Fruit fly (Drosophila melanogaster) whole organism: ENCODE data around the gene CG33500.

ENCODE experiments used
- CG8478 ChIP-seq: fragments of >200 bp; optimal IDR thresholded peaks from 2 replicates; lab custom pipeline; 2018; ENCODE audit warnings: inconsistent platforms
- Dll ChIP-seq: fragments of >200 bp; optimal IDR thresholded peaks from 2 replicates; lab custom pipeline; 2017
- EcR ChIP-seq, 2 experiments: fragments of >200 bp; optimal IDR thresholded peaks; 2 replicates each; lab custom pipeline; 2017; ENCODE audit warnings: missing biosample characterization in 2 of 2, missing genetic modification characterization in 2 of 2, missing genetic modification reagents in 2 of 2
- pan ChIP-seq: fragments of >200 bp; optimal IDR thresholded peaks from 2 replicates; lab custom pipeline; 2017
- psq ChIP-seq: fragments of >200 bp; optimal IDR thresholded peaks from 2 replicates; lab custom pipeline; 2017
- usp ChIP-seq: fragments of >200 bp; optimal IDR thresholded peaks from 2 replicates; lab custom pipeline; 2017; ENCODE audit warnings: missing biosample characterization, missing genetic modification characterization, mixed read lengths

CG33500 gene

dm6 chr3L:11488264-11488663 lies 20.2 kb upstream of the CG33500 start:
- TF ChIP-seq pan (lab: Kevin White, UChicago): no peak
- TF ChIP-seq CG8478 (lab: Kevin White, UChicago): no peak
- TF ChIP-seq usp (GFP tag; lab: Kevin White, UChicago): no peak
- no peak for TF ChIP-seq EcR (GFP tag; optimal IDR thresholded peaks at IDR 0.05; lab: Kevin White, UChicago)
- TF ChIP-seq psq: no peak
- no peak for TF ChIP-seq Dll (lab: Kevin White, UChicago)

DNA sequence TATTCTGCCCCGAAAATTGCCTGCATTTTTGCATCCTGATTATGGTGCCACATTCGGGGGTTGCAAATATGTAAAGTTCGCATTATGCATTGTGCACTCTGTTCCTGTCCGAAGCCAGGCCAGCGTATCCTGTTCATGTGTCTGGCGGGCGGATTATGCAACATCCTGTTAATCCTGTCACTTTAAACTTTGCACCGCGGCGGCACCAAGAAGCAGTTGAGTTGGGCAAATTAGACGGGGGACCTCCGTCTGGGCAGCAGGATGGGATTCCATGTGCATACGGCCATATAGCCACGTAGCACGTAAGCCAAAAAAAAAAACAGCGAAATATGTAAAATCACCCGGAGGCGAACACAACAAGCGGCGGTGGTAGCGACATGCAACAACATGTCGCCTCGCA lies 18.9 kb upstream of the CG33500 start:
- TF ChIP-seq usp (GFP tag; lab: Kevin White, UChicago) (no peak), EcR (GFP tag; optimal IDR thresholded peaks at IDR 0.05; lab: Kevin White, UChicago) (no peak)

DNA sequence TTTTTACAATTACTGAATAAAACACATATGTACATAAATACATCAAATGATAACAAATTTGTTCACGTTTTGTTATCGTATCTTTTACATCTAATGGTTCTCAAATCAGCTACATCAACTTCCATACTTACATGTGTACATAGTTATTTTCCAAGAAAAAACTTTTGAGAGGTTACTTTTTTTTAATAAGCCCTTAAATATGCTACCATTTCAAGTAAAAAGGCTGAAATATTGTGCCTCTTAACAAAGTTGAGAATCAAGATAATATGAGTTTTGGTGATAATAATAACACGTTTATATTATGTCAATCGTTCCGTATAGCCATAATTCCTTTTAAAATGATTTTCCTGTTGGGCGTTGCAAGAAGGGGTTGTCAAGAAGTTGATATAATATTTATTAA lies 17.9 kb upstream of the CG33500 start:
- TF ChIP-seq CG8478 (lab: Kevin White, UChicago) (no peak), usp (GFP tag; lab: Kevin White, UChicago) (no peak), pan (lab: Kevin White, UChicago) (no peak), psq (no peak), Dll (lab: Kevin White, UChicago) (no peak), EcR (GFP tag; optimal IDR thresholded peaks at IDR 0.05; lab: Kevin White, UChicago) (no peak)

- TF ChIP-seq EcR (GFP tag; optimal IDR thresholded peaks at IDR 0.05; lab: Kevin White, UChicago): no peak
These were observed 17.1 kb upstream of the CG33500 start for dm6 chr3L:11491222-11491873.

dm6 chr3L:11491874-11492268 lies 16.6 kb upstream of the CG33500 start:
- no peak for TF ChIP-seq pan (lab: Kevin White, UChicago)

- no peak for TF ChIP-seq Dll (lab: Kevin White, UChicago)
- TF ChIP-seq psq: no peak
- TF ChIP-seq usp (GFP tag; lab: Kevin White, UChicago): no peak
- no peak for TF ChIP-seq pan (lab: Kevin White, UChicago)
- no peak for TF ChIP-seq EcR (GFP tag; optimal IDR thresholded peaks at IDR 0.05; lab: Kevin White, UChicago)
- TF ChIP-seq CG8478 (lab: Kevin White, UChicago): no peak
These were observed 16.0 kb upstream of the CG33500 start for dm6 chr3L:11492457-11492856.

- TF ChIP-seq EcR (GFP tag; optimal IDR thresholded peaks at IDR 0.05; lab: Kevin White, UChicago) (peak in 1 of 2 experiments; percentile 51), psq (no peak), pan (lab: Kevin White, UChicago) (no peak)
These were observed 15.2 kb upstream of the CG33500 start for dm6 chr3L:11493090-11493807.

DNA sequence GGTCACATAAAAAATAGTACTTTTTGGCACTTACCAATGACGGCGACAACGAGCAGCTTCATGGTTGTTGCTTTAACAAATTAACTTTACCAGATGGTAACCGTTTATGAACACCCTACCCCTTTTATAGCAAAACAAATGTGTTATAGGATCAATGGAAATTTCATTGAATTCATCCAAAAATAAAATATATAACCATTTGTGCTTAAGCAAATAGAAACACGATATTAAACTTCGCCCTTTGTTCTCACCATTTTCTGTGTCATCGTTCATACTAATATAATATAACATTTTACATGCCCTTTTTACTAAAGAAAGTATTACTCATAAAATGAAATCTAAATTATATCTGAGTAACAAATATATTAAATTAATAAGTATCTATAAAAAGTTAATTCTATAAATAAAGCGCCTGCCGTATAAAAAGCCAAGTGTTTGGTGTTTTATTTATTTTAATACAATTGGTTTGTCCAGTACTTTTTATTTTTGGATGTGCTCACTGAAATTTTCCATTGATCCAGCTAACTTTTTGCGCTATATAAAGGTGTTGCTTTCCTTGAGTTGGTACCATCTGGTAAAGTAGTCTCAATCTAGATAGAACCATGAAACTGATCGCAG lies 966 bp downstream of the CG33500 start, which contains the start of the genes Sgs8 and Sgs7:
Sgs8 (minus strand) TSS at position 101 of the 618 bp plus-strand sequence.
Sgs7 (plus strand) TSS at position 568 of the 618 bp plus-strand sequence.
- TF ChIP-seq EcR (GFP tag; optimal IDR thresholded peaks at IDR 0.05; lab: Kevin White, UChicago) (no peak), pan (lab: Kevin White, UChicago) (no peak), CG8478 (lab: Kevin White, UChicago) (no peak), psq (no peak), Dll (lab: Kevin White, UChicago) (no peak), usp (GFP tag; lab: Kevin White, UChicago) (no peak)

DNA sequence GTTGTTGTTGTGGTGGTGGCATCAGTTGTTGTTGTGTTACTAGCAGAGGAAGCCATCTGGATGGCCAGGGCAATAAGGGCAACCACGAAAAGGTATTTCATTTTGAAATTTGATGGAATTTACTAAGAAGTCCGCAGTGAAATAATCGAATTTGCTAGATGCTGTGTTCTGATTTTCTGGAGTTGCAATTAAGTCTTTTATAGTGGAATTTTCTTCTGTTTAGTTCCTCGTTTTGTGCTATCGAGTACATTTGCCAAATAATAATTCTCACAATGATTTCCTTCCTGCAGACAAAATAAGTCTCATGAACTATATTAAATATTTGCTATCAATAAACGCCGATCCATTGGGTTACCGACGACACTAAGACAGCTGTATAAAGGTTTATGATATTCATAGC lies 2.1 kb downstream of the CG33500 start, which contains the start of gene CG33272:
CG33272 (minus strand) TSS at position 101 of the 400 bp plus-strand sequence.
- TF ChIP-seq Dll (lab: Kevin White, UChicago) (no peak), pan (lab: Kevin White, UChicago) (no peak), CG8478 (lab: Kevin White, UChicago) (no peak), psq (no peak), usp (GFP tag; lab: Kevin White, UChicago) (no peak), EcR (GFP tag; optimal IDR thresholded peaks at IDR 0.05; lab: Kevin White, UChicago) (no peak)

DNA sequence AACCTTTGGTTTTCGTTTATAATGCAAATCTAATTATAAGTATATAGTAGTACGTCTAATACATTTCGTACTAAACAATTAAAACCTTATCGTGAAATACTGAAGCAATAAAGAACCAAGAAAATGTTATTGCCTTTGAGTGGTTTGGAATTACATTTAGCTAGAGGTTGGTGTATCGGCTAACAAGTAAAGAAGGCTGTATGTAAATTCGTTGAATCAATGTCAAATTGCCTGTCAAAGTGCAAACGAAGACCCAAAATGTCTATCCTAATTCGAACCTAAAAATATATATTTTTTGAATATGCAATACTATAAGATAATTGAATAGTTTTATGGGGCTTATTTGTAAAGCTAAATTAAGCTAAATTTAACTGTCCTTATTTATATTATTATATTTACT lies 2.8 kb downstream of the CG33500 start:
- TF ChIP-seq CG8478 (lab: Kevin White, UChicago) (no peak), usp (GFP tag; lab: Kevin White, UChicago) (no peak), Dll (lab: Kevin White, UChicago) (no peak), pan (lab: Kevin White, UChicago) (no peak), EcR (GFP tag; optimal IDR thresholded peaks at IDR 0.05; lab: Kevin White, UChicago) (no peak), psq (no peak)

- TF ChIP-seq CG8478 (lab: Kevin White, UChicago): no peak
- TF ChIP-seq usp (GFP tag; lab: Kevin White, UChicago): no peak
- no peak for TF ChIP-seq Dll (lab: Kevin White, UChicago)
These were observed 3.5 kb downstream of the CG33500 start, which contains the start of gene Sgs3 for dm6 chr3L:11511921-11512320. Gene Sgs3 (plus strand): TSS chr3L:11512221.

- TF ChIP-seq psq: no peak
- TF ChIP-seq usp (GFP tag; lab: Kevin White, UChicago): no peak
- no peak for TF ChIP-seq EcR (GFP tag; optimal IDR thresholded peaks at IDR 0.05; lab: Kevin White, UChicago)
- TF ChIP-seq Dll (lab: Kevin White, UChicago): no peak
- no peak for TF ChIP-seq CG8478 (lab: Kevin White, UChicago)
- TF ChIP-seq pan (lab: Kevin White, UChicago): no peak
These were observed 5.0 kb downstream of the CG33500 start, which contains the start of gene CG7512 for dm6 chr3L:11513405-11513804. Gene CG7512 (plus strand): TSS chr3L:11513705.
